Worm (Caenorhabditis elegans) whole organism, early embryonic: ENCODE data around the gene idpc-3.

Experiments used
- F13C5.2 ChIP-seq: sonication (generic microtip); optimal IDR thresholded peaks from 2 replicates; lab custom pipeline; 2017; ENCODE audit warnings: mild to moderate bottlenecking, missing genetic modification characterization, inconsistent platforms, missing compliant biosample characterization
- aly-1 ChIP-seq: sonication (generic microtip); optimal IDR thresholded peaks from 2 replicates; lab custom pipeline; 2016; ENCODE audit warnings: missing genetic modification characterization, missing compliant biosample characterization
- ama-1 ChIP-seq: fragments of 150-350 bp; optimal IDR thresholded peaks from 2 replicates; lab custom pipeline; 2014
- ceh-36 ChIP-seq: sonication (generic microtip); optimal IDR thresholded peaks from 2 replicates; lab custom pipeline; 2016; ENCODE audit warnings: missing genetic modification characterization, inconsistent platforms, missing compliant biosample characterization
- ets-7 ChIP-seq: sonication (generic microtip); optimal IDR thresholded peaks from 2 replicates; lab custom pipeline; 2016; ENCODE audit warnings: missing genotype, missing genetic modification characterization, missing compliant biosample characterization
- flt-1 ChIP-seq: fragments of 200-800 bp; sonication (Bioruptor generic); IDR thresholded peaks from 2 replicates; pipeline ENCODE4 v1.3.6; 2022; ENCODE audit warnings: missing genetic modification characterization, missing compliant biosample characterization
- hmbx-1 ChIP-seq: sonication (generic microtip); optimal IDR thresholded peaks from 2 replicates; lab custom pipeline; 2016; ENCODE audit warnings: mild to moderate bottlenecking, missing genetic modification characterization, missing compliant biosample characterization
- pes-1 ChIP-seq: fragments of 200-800 bp; sonication (Bioruptor generic); IDR thresholded peaks from 2 replicates; pipeline ENCODE4 v1.3.6; 2022; ENCODE audit warnings: missing genetic modification reagents, missing genetic modification characterization, missing compliant biosample characterization
- sea-1 ChIP-seq: fragments of 200-800 bp; sonication (Bioruptor generic); conservative IDR thresholded peaks from 2 replicates; pipeline ENCODE4 v1.3.6; 2022; ENCODE audit warnings: missing genetic modification characterization, missing compliant biosample characterization
- tbx-11 ChIP-seq: fragments of 200-800 bp; sonication (Bioruptor generic); IDR thresholded peaks from 2 replicates; pipeline ENCODE4 v1.3.6; 2022; ENCODE audit warnings: missing genetic modification characterization, missing compliant biosample characterization
- tbx-37 ChIP-seq: fragments of 200-800 bp; sonication (Bioruptor generic); conservative IDR thresholded peaks from 2 replicates; pipeline ENCODE4 v1.3.6; 2022; ENCODE audit warnings: missing genetic modification reagents, missing genetic modification characterization, missing compliant biosample characterization
- tra-4 ChIP-seq: sonication (generic microtip); optimal IDR thresholded peaks from 2 replicates; lab custom pipeline; 2017; ENCODE audit warnings: missing genetic modification characterization, missing compliant biosample characterization

DNA sequence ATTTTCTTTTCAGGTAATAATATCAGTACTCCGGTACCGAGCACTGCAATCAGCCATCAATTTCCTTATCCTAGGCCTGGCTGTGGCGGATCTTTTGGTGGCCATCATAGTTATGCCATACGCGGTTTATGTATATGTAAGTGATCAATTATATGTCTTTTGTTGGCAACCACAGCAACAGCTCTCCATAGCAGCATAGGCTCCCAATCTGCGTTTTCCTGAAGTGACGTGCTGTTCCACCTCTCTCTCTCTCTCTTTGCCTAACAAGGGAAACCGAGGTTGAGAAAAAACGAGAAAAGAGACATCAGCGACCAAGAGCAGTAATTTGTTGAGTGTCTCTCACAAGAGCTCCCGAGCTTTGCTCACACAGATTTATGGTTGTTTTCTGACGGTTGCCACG lies 19.8 kb downstream of the idpc-3 start:
- TF ChIP-seq ets-7 (tag; lab: Kevin White, UChicago): no peak
- TF ChIP-seq F13C5.2 (tag; lab: Kevin White, UChicago): no peak
- TF ChIP-seq ama-1: no peak
- no peak for TF ChIP-seq tra-4 (tag; lab: Kevin White, UChicago)
- no peak for TF ChIP-seq ceh-36 (tag; lab: Kevin White, UChicago)
- TF ChIP-seq tbx-11 (GFP tag; lab: Robert Waterston, UW): no peak
- TF ChIP-seq flt-1: no peak
- TF ChIP-seq sea-1 (GFP tag; lab: Robert Waterston, UW): no peak
- TF ChIP-seq pes-1 (GFP tag; lab: Robert Waterston, UW): no peak
- TF ChIP-seq tbx-37 (GFP tag; lab: Robert Waterston, UW): no peak
- TF ChIP-seq hmbx-1: no peak
- no peak for TF ChIP-seq aly-1 (tag; lab: Kevin White, UChicago)
